Worm (Caenorhabditis elegans) whole organism, L4 larva: ENCODE measurements around the gene str-86.

Experiments
- F10B5.3 ChIP-seq: sonication (generic microtip); optimal IDR thresholded peaks from 2 replicates; lab custom pipeline; 2016; ENCODE audit warnings: mild to moderate bottlenecking, missing genetic modification characterization, missing compliant biosample characterization
- Y75B8A.6 ChIP-seq: fragments of 200-800 bp; sonication (Bioruptor generic); IDR thresholded peaks from 2 replicates; pipeline ENCODE4 v1.3.6; 2022; ENCODE audit warnings: missing genetic modification reagents, missing genetic modification characterization, missing compliant biosample characterization
- aha-1 ChIP-seq: fragments of 150-350 bp; peaks from one replicate; lab custom pipeline; 2014; ENCODE audit warnings: missing biosample characterization, missing genetic modification characterization
- ceh-20 ChIP-seq: fragments of 200-800 bp; sonication (Bioruptor generic); IDR thresholded peaks from 2 replicates; pipeline ENCODE4 v1.3.6; 2022; ENCODE audit warnings: missing genetic modification reagents, missing genetic modification characterization, missing compliant biosample characterization
- ceh-32 ChIP-seq: sonication (generic microtip); optimal IDR thresholded peaks from 2 replicates; lab custom pipeline; 2016; ENCODE audit warnings: mild to moderate bottlenecking, missing genetic modification characterization, missing compliant biosample characterization; ENCODE audit not compliant: poor library complexity
- ces-1 ChIP-seq: fragments of 150-350 bp; sonication (generic microtip); optimal IDR thresholded peaks from 4 replicates; lab custom pipeline; 2014; ENCODE audit warnings: missing biosample characterization, missing genetic modification reagents, missing genetic modification characterization
- daf-16 ChIP-seq, 3 experiments: sonication (generic microtip); optimal IDR thresholded peaks; 2 replicates each; lab custom pipeline; 2016 to 2017; ENCODE audit warnings: missing genetic modification characterization in 3 of 3, missing genetic modification reagents in 3 of 3, mild to moderate bottlenecking in 2 of 3, missing compliant biosample characterization in 2 of 3, missing biosample characterization in 1 of 3, moderate library complexity in 1 of 3
- daf-19 ChIP-seq: fragments of 200-800 bp; sonication (Bioruptor generic); conservative IDR thresholded peaks from 2 replicates; pipeline ENCODE4 v1.3.6; 2022; ENCODE audit warnings: missing genetic modification characterization, missing compliant biosample characterization
- daf-8 ChIP-seq: fragments of 200-800 bp; sonication (Bioruptor generic); IDR thresholded peaks from 2 replicates; pipeline ENCODE4 v1.3.6; 2022; ENCODE audit warnings: missing genetic modification characterization, missing compliant biosample characterization
- dmd-6 ChIP-seq: fragments of 200-800 bp; sonication (Bioruptor generic); IDR thresholded peaks from 2 replicates; pipeline ENCODE4 v1.3.6; 2022; ENCODE audit warnings: missing genetic modification reagents, missing genetic modification characterization, missing compliant biosample characterization
- dmd-8 ChIP-seq: fragments of 200-800 bp; sonication (Bioruptor generic); IDR thresholded peaks from 2 replicates; pipeline ENCODE4 v1.3.6; 2022; ENCODE audit warnings: missing genetic modification characterization, missing compliant biosample characterization
- fkh-10 ChIP-seq: fragments of 150-350 bp; optimal IDR thresholded peaks from 2 replicates; lab custom pipeline; 2014; ENCODE audit warnings: missing biosample characterization, missing genetic modification reagents, missing genetic modification characterization
- lim-7 ChIP-seq: fragments of 200-800 bp; sonication (Bioruptor generic); IDR thresholded peaks from 2 replicates; pipeline ENCODE4 v1.3.6; 2022; ENCODE audit warnings: missing genetic modification characterization, missing compliant biosample characterization
- lin-1 ChIP-seq: fragments of 200-800 bp; sonication (Bioruptor generic); IDR thresholded peaks from 2 replicates; pipeline ENCODE4 v1.3.6; 2022; ENCODE audit warnings: missing genetic modification reagents, missing genetic modification characterization, missing compliant biosample characterization
- madf-5 ChIP-seq, 2 experiments: fragments of 200-800 bp; sonication (Bioruptor generic); IDR thresholded peaks; 2 replicates each; pipeline ENCODE4 v1.3.6; 2022; ENCODE audit warnings: missing compliant biosample characterization in 2 of 2, missing genetic modification characterization in 2 of 2
- madf-9 ChIP-seq: fragments of 200-800 bp; sonication (Bioruptor generic); conservative IDR thresholded peaks from 2 replicates; pipeline ENCODE4 v1.3.6; 2022; ENCODE audit warnings: missing genetic modification reagents, missing genetic modification characterization, missing compliant biosample characterization
- mes-2 ChIP-seq: sonication (generic microtip); optimal IDR thresholded peaks from 2 replicates; lab custom pipeline; 2016; ENCODE audit warnings: missing genotype, mild to moderate bottlenecking, missing genetic modification characterization, missing compliant biosample characterization; ENCODE audit not compliant: poor library complexity, severe bottlenecking
- nhr-10 ChIP-seq: fragments of 150-350 bp; optimal IDR thresholded peaks from 2 replicates; lab custom pipeline; 2014; ENCODE audit warnings: missing biosample characterization, missing genetic modification characterization
- nhr-237 ChIP-seq: sonication (generic microtip); optimal IDR thresholded peaks from 2 replicates; lab custom pipeline; 2017; ENCODE audit warnings: missing biosample characterization, missing genetic modification characterization
- nhr-28 ChIP-seq: fragments of 150-350 bp; optimal IDR thresholded peaks from 2 replicates; lab custom pipeline; 2014; ENCODE audit warnings: missing biosample characterization, missing genetic modification characterization
- nhr-42 ChIP-seq: fragments of 200-800 bp; sonication (Bioruptor generic); IDR thresholded peaks from 2 replicates; pipeline ENCODE4 v1.3.6; 2022; ENCODE audit warnings: missing genetic modification characterization, missing compliant biosample characterization
- nhr-76 ChIP-seq: fragments of 150-350 bp; optimal IDR thresholded peaks from 2 replicates; lab custom pipeline; 2014; ENCODE audit warnings: missing biosample characterization, missing genetic modification characterization
- php-3 ChIP-seq: fragments of 200-800 bp; sonication (Bioruptor generic); IDR thresholded peaks from 2 replicates; pipeline ENCODE4 v1.3.6; 2022; ENCODE audit warnings: missing genetic modification reagents, missing genetic modification characterization, missing compliant biosample characterization
- pqm-1 ChIP-seq: sonication (generic microtip); optimal IDR thresholded peaks from 2 replicates; lab custom pipeline; 2017; ENCODE audit warnings: missing biosample characterization, missing genetic modification characterization
- saeg-2 ChIP-seq: fragments of 200-800 bp; sonication (Bioruptor generic); IDR thresholded peaks from 2 replicates; pipeline ENCODE4 v1.3.6; 2022; ENCODE audit warnings: missing genetic modification reagents, missing genetic modification characterization, missing compliant biosample characterization
- sdz-12 ChIP-seq: fragments of 200-800 bp; sonication (Bioruptor generic); optimal IDR thresholded peaks from 2 replicates; lab custom pipeline; 2018; ENCODE audit warnings: mild to moderate bottlenecking, missing genetic modification characterization, missing compliant biosample characterization
- snpc-4 ChIP-seq: fragments of 150-350 bp; optimal IDR thresholded peaks from 2 replicates; lab custom pipeline; 2014; ENCODE audit warnings: missing biosample characterization, missing genetic modification characterization
- spr-3 ChIP-seq: fragments of 200-800 bp; sonication (Bioruptor generic); optimal IDR thresholded peaks from 2 replicates; lab custom pipeline; 2018; ENCODE audit warnings: mild to moderate bottlenecking, missing genetic modification characterization, missing compliant biosample characterization
- tag-97 ChIP-seq: fragments of 200-800 bp; sonication (Bioruptor generic); IDR thresholded peaks from 2 replicates; pipeline ENCODE4 v1.3.6; 2022; ENCODE audit warnings: missing genetic modification characterization, missing compliant biosample characterization
- unc-62 ChIP-seq, 3 experiments: fragments of 150-350 bp in 1 of 3; sonication (generic microtip); optimal IDR thresholded peaks in 2 of 3; peaks in 1 of 3; 1 replicate in 1 of 3; 2 replicates in 2 of 3; lab custom pipeline; 2014 to 2017; ENCODE audit warnings: missing biosample characterization in 3 of 3, missing genetic modification characterization in 3 of 3, missing genetic modification reagents in 3 of 3, missing genotype in 1 of 3
- vab-7 ChIP-seq: fragments of 200-800 bp; sonication (Bioruptor generic); IDR thresholded peaks from 2 replicates; pipeline ENCODE4 v1.3.6; 2022; ENCODE audit warnings: missing genetic modification reagents, missing genetic modification characterization, missing compliant biosample characterization
- zfp-3 ChIP-seq: fragments of 200-800 bp; sonication (Bioruptor generic); conservative IDR thresholded peaks from 2 replicates; pipeline ENCODE4 v1.3.6; 2022; ENCODE audit warnings: missing genetic modification reagents, missing genetic modification characterization, missing compliant biosample characterization
- zip-11 ChIP-seq: fragments of 200-800 bp; sonication (Bioruptor generic); IDR thresholded peaks from 2 replicates; pipeline ENCODE4 v1.3.6; 2022; ENCODE audit warnings: missing genetic modification characterization, missing compliant biosample characterization
- zip-2 ChIP-seq: fragments of 150-350 bp; optimal IDR thresholded peaks from 2 replicates; lab custom pipeline; 2014; ENCODE audit warnings: missing biosample characterization, missing genetic modification characterization

Gene str-86

DNA sequence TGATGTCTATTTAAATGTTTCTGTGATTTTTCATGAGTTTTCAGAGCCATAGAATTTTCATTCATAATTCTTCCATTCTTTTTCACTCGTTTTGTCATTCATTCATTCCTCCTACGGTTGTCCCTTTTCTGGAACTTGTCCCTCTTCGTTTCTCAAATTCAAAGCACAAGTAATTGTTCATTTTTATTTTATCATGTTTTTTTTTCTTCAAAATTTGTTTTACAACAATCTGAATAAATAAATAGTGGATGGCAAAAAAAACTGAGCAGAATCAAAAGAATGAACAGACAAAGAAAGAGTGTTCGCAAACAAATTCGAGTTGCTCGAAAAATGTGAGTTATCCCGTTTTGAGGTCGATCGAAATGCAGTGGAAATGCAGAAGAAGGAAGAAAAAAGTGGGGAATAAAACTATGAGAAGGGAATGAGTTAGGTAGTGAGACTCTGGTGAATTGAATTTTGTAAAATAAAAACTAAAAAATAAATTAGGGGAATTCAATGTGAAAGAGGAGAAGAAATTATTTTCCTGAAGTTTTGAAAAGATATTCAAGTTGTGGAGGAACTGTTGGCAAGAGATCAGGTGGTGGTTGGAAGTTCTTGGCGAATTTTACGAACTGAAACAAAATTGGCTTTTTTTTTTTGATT, 44.0 kb downstream of the str-86 start (continued):
- TF ChIP-seq daf-8 (GFP tag; lab: Robert Waterston, UW) (no peak), sdz-12 (GFP tag; lab: Kevin White, UChicago) (peak; percentile 54), lin-1 (peak; percentile 87), madf-9 (GFP tag; lab: Robert Waterston, UW) (peak; percentile 57; the same call in 1 of the 2 replicates), daf-19 (GFP tag; lab: Robert Waterston, UW) (0 out of 2 replicates have a peak, but pooled peaks have one; percentile 29), mes-2 (tag; lab: Kevin White, UChicago) (no peak), ceh-20 (no peak), lim-7 (GFP tag; lab: Robert Waterston, UW) (0 out of 2 replicates have a peak, but pooled peaks have one; percentile 35), daf-16 (GFP tag; optimal IDR thresholded peaks at IDR 0.05; lab: Kevin White, UChicago) (peak in 1 of 2 experiments; percentile 58), daf-16 (tag; optimal IDR thresholded peaks at IDR 0.05; lab: Kevin White, UChicago) (peak; percentile 42), php-3 (GFP tag; lab: Robert Waterston, UW) (0 out of 2 replicates have a peak, but pooled peaks have one; percentile 48), vab-7 (0 out of 2 replicates have a peak, but pooled peaks have one; percentile 13), zip-2 (tag; lab: Kevin White, UChicago) (peak; percentile 55), ces-1 (GFP tag; lab: Kevin White, UChicago) (no peak), F10B5.3 (tag; lab: Kevin White, UChicago) (no peak), aha-1 (tag; lab: Kevin White, UChicago) (peak; percentile 87), Y75B8A.6 (GFP tag; lab: Robert Waterston, UW) (no peak), dmd-6 (GFP tag; lab: Robert Waterston, UW) (0 out of 2 replicates have a peak, but pooled peaks have one; percentile 14)

DNA sequence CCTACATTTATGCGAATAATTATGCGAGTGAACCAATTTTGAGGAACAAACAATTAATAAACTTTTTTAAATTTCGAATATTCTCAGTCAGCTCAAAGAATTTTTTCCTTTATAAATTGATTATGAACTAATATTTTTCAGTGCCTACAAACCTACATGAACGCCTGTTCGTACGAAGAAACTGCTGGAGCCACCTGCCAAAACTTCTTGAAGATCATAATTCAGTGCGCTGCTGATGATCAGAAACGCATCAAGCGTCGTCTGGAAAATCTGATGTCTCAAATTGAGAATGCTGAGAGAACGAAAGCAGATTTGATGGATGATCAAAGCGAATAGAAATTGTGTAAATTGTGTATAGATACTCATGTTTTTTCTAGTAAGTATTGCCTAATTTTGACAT, 44.6 kb downstream of the str-86 start:
- TF ChIP-seq snpc-4 (tag; lab: Kevin White, UChicago), result no peak
- TF ChIP-seq nhr-28 (tag; lab: Kevin White, UChicago), result no peak
- TF ChIP-seq zip-11 (GFP tag; lab: Robert Waterston, UW), result no peak
- TF ChIP-seq daf-8 (GFP tag; lab: Robert Waterston, UW), result no peak
- no peak for TF ChIP-seq Y75B8A.6 (GFP tag; lab: Robert Waterston, UW)
- TF ChIP-seq daf-16 (GFP tag; optimal IDR thresholded peaks at IDR 0.05; lab: Kevin White, UChicago), result no peak
- TF ChIP-seq daf-16 (tag; optimal IDR thresholded peaks at IDR 0.05; lab: Kevin White, UChicago), result no peak
- TF ChIP-seq unc-62 (GFP tag; optimal IDR thresholded peaks at IDR 0.05 in 1 of 2; lab: Kevin White, UChicago), result peak in 1 of 2 experiments; percentile 12
- TF ChIP-seq unc-62 (tag; optimal IDR thresholded peaks at IDR 0.05; lab: Kevin White, UChicago), result no peak
- TF ChIP-seq zfp-3 (GFP tag; lab: Robert Waterston, UW), result no peak
- no peak for TF ChIP-seq fkh-10 (GFP tag; lab: Kevin White, UChicago)
- 0 out of 4 replicates have a peak, but pooled peaks of 1 of the 2 experiments have one; percentile 37 for TF ChIP-seq madf-5 (GFP tag; IDR thresholded peaks at IDR 0.05; lab: Robert Waterston, UW)
- no peak for TF ChIP-seq tag-97 (GFP tag; lab: Robert Waterston, UW)
- no peak for TF ChIP-seq nhr-42 (GFP tag; lab: Robert Waterston, UW)
- TF ChIP-seq nhr-237 (tag; lab: Kevin White, UChicago), result no peak
- 0 out of 2 replicates have a peak, but pooled peaks have one; percentile 57 for TF ChIP-seq dmd-8 (GFP tag; lab: Robert Waterston, UW)
- peak; percentile 35; the same call in 1 of the 2 replicates for TF ChIP-seq lim-7 (GFP tag; lab: Robert Waterston, UW)
- TF ChIP-seq nhr-10 (tag; lab: Kevin White, UChicago), result no peak
- TF ChIP-seq spr-3 (GFP tag; lab: Kevin White, UChicago), result no peak
- TF ChIP-seq aha-1 (tag; lab: Kevin White, UChicago), result no peak
- no peak for TF ChIP-seq nhr-76 (tag; lab: Kevin White, UChicago)
- no peak for TF ChIP-seq mes-2 (tag; lab: Kevin White, UChicago)
- TF ChIP-seq ceh-32 (tag; lab: Kevin White, UChicago), result no peak
- TF ChIP-seq vab-7, result peak; percentile 18; the same call in 1 of the 2 replicates

DNA sequence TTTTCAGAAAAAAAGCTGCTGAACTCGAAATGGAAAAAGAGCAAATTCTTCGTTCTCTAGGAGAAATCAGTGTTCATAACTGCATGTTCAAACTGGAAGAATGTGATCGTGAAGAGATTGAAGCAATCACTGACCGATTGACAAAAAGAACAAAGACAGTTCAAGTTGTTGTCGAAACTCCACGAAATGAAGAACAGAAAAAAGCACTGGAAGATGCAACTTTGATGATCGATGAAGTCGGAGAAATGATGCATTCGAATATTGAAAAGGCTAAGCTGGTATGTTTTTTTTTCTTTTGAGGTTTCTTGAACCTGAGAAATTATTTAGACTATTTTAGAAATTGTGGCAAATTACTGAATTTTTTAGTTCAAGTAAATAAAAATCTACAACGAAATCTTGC, 45.1 kb downstream of the str-86 start:
- no peak for TF ChIP-seq pqm-1 (tag; lab: Kevin White, UChicago)
- no peak for TF ChIP-seq saeg-2 (GFP tag; lab: Robert Waterston, UW)
- TF ChIP-seq madf-9 (GFP tag; lab: Robert Waterston, UW), result 0 out of 2 replicates have a peak, but pooled peaks have one; percentile 5
- peak; percentile 56 for TF ChIP-seq aha-1 (tag; lab: Kevin White, UChicago)
